Fruit fly (Drosophila melanogaster): ENCODE measurements around the gene Dnz1.

The Dnz1 gene

dm6 chr2L:10856328-10856942, at the start of gene Dnz1:
Dnz1 (minus strand) TSS chr2L:10856644.
- TF ChIP-seq CG9948 (tag; optimal IDR thresholded peaks at IDR 0.05) = peak; percentile 30
- 0 out of 2 replicates have a peak, but pooled peaks have one; percentile 5 for TF ChIP-seq Ets98B (GFP tag; IDR thresholded peaks at IDR 0.05)
- TF ChIP-seq Snoo (tag; optimal IDR thresholded peaks at IDR 0.05) = peak; percentile 8
- peak; percentile 44 for TF ChIP-seq CG32121 (GFP tag; IDR thresholded peaks at IDR 0.05)
- TF ChIP-seq Pif1A (GFP tag; optimal IDR thresholded peaks at IDR 0.05) = no peak
- peak; percentile 7 for TF ChIP-seq CG15710 (tag; optimal IDR thresholded peaks at IDR 0.05)
- TF ChIP-seq CG34367 (tag; optimal IDR thresholded peaks at IDR 0.05) = no peak
- peak; percentile 16 for TF ChIP-seq CG8301 (tag; optimal IDR thresholded peaks at IDR 0.05)
- peak; percentile 15 for TF ChIP-seq CG17806 (tag; optimal IDR thresholded peaks at IDR 0.05)
- TF ChIP-seq CG8159 (tag; optimal IDR thresholded peaks at IDR 0.05) = peak; percentile 58

DNA sequence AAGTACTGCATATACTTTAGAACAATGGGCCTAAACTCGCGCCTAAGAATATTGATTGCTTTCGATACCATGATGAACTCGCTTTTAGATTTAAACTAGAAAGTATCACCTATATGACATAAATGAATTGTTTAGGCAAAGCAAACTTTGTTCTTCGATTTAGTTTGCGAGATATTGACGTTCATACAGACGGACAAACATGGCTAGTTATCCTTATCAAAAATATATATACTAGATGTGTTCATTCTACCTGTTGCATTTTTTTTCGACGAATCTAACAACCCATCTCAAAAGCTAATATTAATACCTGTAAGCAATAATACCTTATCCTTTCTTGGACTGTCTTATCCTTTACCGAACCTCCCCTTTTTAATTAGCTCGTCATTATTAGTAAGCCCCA, 45.2 kb upstream of the Dnz1 start, which contains the start of gene CG14070:
TSS of gene CG14070 (minus strand) at position 101 of the 400 bp plus-strand sequence.
- TF ChIP-seq CG17806 (tag; optimal IDR thresholded peaks at IDR 0.05) (no peak), Pif1A (GFP tag; optimal IDR thresholded peaks at IDR 0.05) (no peak), D1 (tag; optimal IDR thresholded peaks at IDR 0.05) (no peak), CG34367 (tag; optimal IDR thresholded peaks at IDR 0.05) (no peak), Pif1B (GFP tag; optimal IDR thresholded peaks at IDR 0.05) (no peak)

- TF ChIP-seq Pif1B (GFP tag; optimal IDR thresholded peaks at IDR 0.05) = no peak
- TF ChIP-seq CG10348 (GFP tag; IDR thresholded peaks at IDR 0.05) = no peak
These were observed 32.4 kb upstream of the Dnz1 start, which contains the start of gene CG14071 for dm6 chr2L:10888827-10889226. CG14071 (minus strand) TSS chr2L:10888927.

dm6 chr2L:10869867-10870266, 13.4 kb upstream of the Dnz1 start, which contains the start of gene CG12517:
CG12517 (plus strand) TSS chr2L:10870167.
- TF ChIP-seq CG14655 (GFP tag; optimal IDR thresholded peaks at IDR 0.05) (no peak), CG15710 (tag; optimal IDR thresholded peaks at IDR 0.05) (no peak), EcR (GFP tag; optimal IDR thresholded peaks at IDR 0.05) (no peak), Ets98B (GFP tag; IDR thresholded peaks at IDR 0.05) (no peak), CG32121 (GFP tag; IDR thresholded peaks at IDR 0.05) (no peak), CG10348 (GFP tag; IDR thresholded peaks at IDR 0.05) (no peak), CG12605 (GFP tag; IDR thresholded peaks at IDR 0.05) (no peak)

- TF ChIP-seq fd96Ca (GFP tag; IDR thresholded peaks at IDR 0.05) (no peak), Pif1B (GFP tag; optimal IDR thresholded peaks at IDR 0.05) (no peak), CG10348 (GFP tag; IDR thresholded peaks at IDR 0.05) (no peak), Snoo (tag; optimal IDR thresholded peaks at IDR 0.05) (peak; percentile 5), CG9948 (tag; optimal IDR thresholded peaks at IDR 0.05) (peak; percentile 45), gl (tag; optimal IDR thresholded peaks at IDR 0.05) (no peak), CG8159 (tag; optimal IDR thresholded peaks at IDR 0.05) (peak; percentile 55), CG4496 (GFP tag; IDR thresholded peaks at IDR 0.05) (0 out of 3 replicates have a peak, but pooled peaks have one; percentile 21), CG14655 (GFP tag; optimal IDR thresholded peaks at IDR 0.05) (no peak), CG15710 (tag; optimal IDR thresholded peaks at IDR 0.05) (peak; percentile 63), Pif1A (GFP tag; optimal IDR thresholded peaks at IDR 0.05) (no peak), D1 (tag; optimal IDR thresholded peaks at IDR 0.05) (no peak), CG32121 (GFP tag; IDR thresholded peaks at IDR 0.05) (peak; percentile 48; the same call in 1 of the 2 replicates), CG34367 (tag; optimal IDR thresholded peaks at IDR 0.05) (peak; percentile 22), CG8301 (tag; optimal IDR thresholded peaks at IDR 0.05) (peak; percentile 16), EcR (GFP tag; optimal IDR thresholded peaks at IDR 0.05) (peak; percentile 71), CG17806 (tag; optimal IDR thresholded peaks at IDR 0.05) (peak; percentile 37), Ets98B (GFP tag; IDR thresholded peaks at IDR 0.05) (peak; percentile 29), rn (GFP tag; IDR thresholded peaks at IDR 0.05) (no peak), CG13204 (GFP tag; optimal IDR thresholded peaks at IDR 0.05) (no peak), CG12605 (GFP tag; IDR thresholded peaks at IDR 0.05) (0 out of 2 replicates have a peak, but pooled peaks have one; percentile 17)
These were observed 1.9 kb upstream of the Dnz1 start, which contains the start of the genes aurB and Stam for dm6 chr2L:10858064-10859047. aurB (minus strand) TSS chr2L:10858094. Stam (plus strand) TSS chr2L:10858536.

DNA sequence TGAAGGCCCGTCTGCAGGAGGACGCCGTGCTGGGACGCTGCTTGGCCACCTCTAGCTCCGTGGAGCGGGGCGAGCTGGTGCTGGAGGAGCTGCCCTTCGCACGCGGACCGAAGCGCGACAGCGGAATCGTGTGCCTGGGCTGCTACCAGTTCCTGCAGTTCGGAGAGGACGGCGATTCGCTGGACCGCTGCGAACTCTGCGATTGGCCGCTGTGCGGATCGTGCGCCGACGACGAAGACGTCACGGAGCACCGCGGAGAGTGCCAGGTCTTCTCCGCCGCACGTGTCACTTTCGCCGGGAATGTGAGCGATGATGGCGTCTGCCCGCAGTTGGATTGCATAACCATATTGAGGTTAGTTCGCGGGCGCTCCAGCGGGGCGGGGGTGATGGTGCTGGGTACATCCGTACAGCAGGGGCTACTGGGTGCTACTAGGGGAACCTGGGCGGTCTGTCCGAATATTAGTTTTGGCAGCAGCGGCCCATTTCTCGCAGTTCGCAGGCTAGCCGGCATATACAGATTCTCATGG, 5.0 kb downstream of the Dnz1 start:
- peak; percentile 45; the same call in 1 of the 2 replicates for TF ChIP-seq CG32121 (GFP tag; IDR thresholded peaks at IDR 0.05)
- no peak for TF ChIP-seq Pif1A (GFP tag; optimal IDR thresholded peaks at IDR 0.05)
- TF ChIP-seq CG34367 (tag; optimal IDR thresholded peaks at IDR 0.05) = no peak
- TF ChIP-seq fd96Ca (GFP tag; IDR thresholded peaks at IDR 0.05) = no peak
- TF ChIP-seq CG9948 (tag; optimal IDR thresholded peaks at IDR 0.05) = no peak
- no peak for TF ChIP-seq Ets98B (GFP tag; IDR thresholded peaks at IDR 0.05)
- TF ChIP-seq CG4496 (GFP tag; IDR thresholded peaks at IDR 0.05) = peak; percentile 17; the same call in 1 of the 3 replicates

Measured in whole organism, pupa.